Worm (Caenorhabditis elegans): Measurements from ENCODE around the gene D2045.5.

The D2045.5 gene

DNA sequence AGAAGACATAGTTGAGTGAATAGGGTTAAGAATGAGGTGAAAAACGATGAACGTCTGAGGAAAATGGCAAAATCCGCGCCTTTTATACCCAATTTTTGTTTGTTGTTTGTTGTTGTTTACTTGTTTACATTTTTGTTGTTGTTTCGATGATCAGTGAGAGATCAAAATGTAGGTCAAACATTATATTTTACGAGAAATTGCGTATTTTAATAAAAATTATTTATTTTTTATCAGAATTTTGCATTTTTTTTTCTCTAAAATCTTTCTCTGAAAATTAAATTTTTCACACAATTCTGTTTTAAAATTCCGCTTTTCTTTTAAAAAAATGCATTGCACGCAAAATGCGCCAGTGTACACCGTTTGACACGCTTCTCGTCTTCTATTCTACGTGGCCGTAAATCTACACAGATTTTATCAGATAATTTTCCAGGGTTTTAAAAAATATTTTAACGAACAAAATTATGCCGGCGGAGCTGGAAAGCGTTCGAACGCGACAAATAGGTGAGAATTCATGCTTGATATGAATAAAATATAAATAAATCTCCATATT, 37.4 kb upstream of the D2045.5 start, which contains the start of the genes sip-1 and sly-1 (continued):
- TF ChIP-seq hlh-4 (tag; optimal IDR thresholded peaks at IDR 0.05) (no peak), mdl-1 (tag; optimal IDR thresholded peaks at IDR 0.05) (peak in 1 of 2 experiments; percentile 77), nhr-90 (tag; optimal IDR thresholded peaks at IDR 0.05; ENCODE audit: poor library complexity) (peak; percentile 88), mab-9 (GFP tag; IDR thresholded peaks at IDR 0.05) (peak; percentile 79), fos-1 (tag; optimal IDR thresholded peaks at IDR 0.05) (peak; percentile 58), zag-1 (tag; optimal IDR thresholded peaks at IDR 0.05) (no peak), ceh-90 (tag; optimal IDR thresholded peaks at IDR 0.05) (peak; percentile 63), ama-1 (optimal IDR thresholded peaks at IDR 0.05) (no peak), unc-98 (GFP tag; IDR thresholded peaks at IDR 0.05) (no peak), nhr-71 (tag; optimal IDR thresholded peaks at IDR 0.05) (peak; percentile 91), elt-2 (tag; optimal IDR thresholded peaks at IDR 0.05) (peak; percentile 34), mef-2 (tag; optimal IDR thresholded peaks at IDR 0.05) (no peak), nhr-19 (GFP tag; conservative IDR thresholded peaks at IDR 0.05) (peak; percentile 83), ceh-63 (GFP tag; optimal IDR thresholded peaks at IDR 0.05) (no peak), nhr-77 (tag; optimal IDR thresholded peaks at IDR 0.05) (peak; percentile 43), C34B4.2 (tag; optimal IDR thresholded peaks at IDR 0.05) (no peak), zip-4 (GFP tag; optimal IDR thresholded peaks at IDR 0.05) (peak; percentile 72), mep-1 (tag; optimal IDR thresholded peaks at IDR 0.05) (peak; percentile 98), fkh-4 (tag; optimal IDR thresholded peaks at IDR 0.05; ENCODE audit: borderline replicate concordance) (peak; percentile 27), unc-62 (GFP tag; optimal IDR thresholded peaks at IDR 0.05) (no peak), lir-3 (tag; optimal IDR thresholded peaks at IDR 0.05; ENCODE audit: poor library complexity) (no peak), efl-1 (optimal IDR thresholded peaks at IDR 0.05) (peak; percentile 74 to 93), efl-1 (GFP tag; optimal IDR thresholded peaks at IDR 0.05 in 1 of 2) (peak; percentile 92 to 99), lsy-2 (tag; optimal IDR thresholded peaks at IDR 0.05) (peak; percentile 92 to 94), ztf-11 (tag; optimal IDR thresholded peaks at IDR 0.05) (peak in 1 of 2 experiments; percentile 64), sox-4 (tag; optimal IDR thresholded peaks at IDR 0.05) (peak; percentile 74), alr-1 (tag; optimal IDR thresholded peaks at IDR 0.05; ENCODE audit: borderline replicate concordance) (no peak), pqm-1 (tag; optimal IDR thresholded peaks at IDR 0.05) (no peak), ztf-4 (tag; optimal IDR thresholded peaks at IDR 0.05) (peak; percentile 25), unc-30 (tag; optimal IDR thresholded peaks at IDR 0.05) (no peak), lin-14 (GFP tag; optimal IDR thresholded peaks at IDR 0.05) (peak; percentile 85), F16B12.6 (tag; optimal IDR thresholded peaks at IDR 0.05) (peak; percentile 73), nhr-237 (tag; optimal IDR thresholded peaks at IDR 0.05) (peak; percentile 70), C04F5.9 (tag; optimal IDR thresholded peaks at IDR 0.05) (peak; percentile 74), ceh-8 (GFP tag; optimal IDR thresholded peaks at IDR 0.05) (peak; percentile 56), nhr-85 (tag) (peak; percentile 90), elt-3 (tag; optimal IDR thresholded peaks at IDR 0.05) (peak in 2 of 6 experiments; percentile 62 to 75), C16A3.4 (tag; optimal IDR thresholded peaks at IDR 0.05) (peak; percentile 84), nhr-20 (tag; optimal IDR thresholded peaks at IDR 0.05) (peak; percentile 84), tlp-1 (tag; optimal IDR thresholded peaks at IDR 0.05) (no peak), lin-39 (tag; optimal IDR thresholded peaks at IDR 0.05) (peak; percentile 92), vab-15 (tag; optimal IDR thresholded peaks at IDR 0.05) (no peak), fkh-8 (tag; optimal IDR thresholded peaks at IDR 0.05) (peak; percentile 74)

Measured in whole organism, L1 larva.